Worm (Caenorhabditis elegans): ENCODE data around the gene W01A11.1.

- TF ChIP-seq unc-130 (tag; optimal IDR thresholded peaks at IDR 0.05) (no peak), ama-1 (optimal IDR thresholded peaks at IDR 0.05) (no peak), ceh-88 (GFP tag; IDR thresholded peaks at IDR 0.05) (no peak), fos-1 (tag; optimal IDR thresholded peaks at IDR 0.05) (no peak), lir-3 (tag; optimal IDR thresholded peaks at IDR 0.05; ENCODE audit: poor library complexity) (no peak), mep-1 (tag; optimal IDR thresholded peaks at IDR 0.05) (no peak), nhr-11 (tag; optimal IDR thresholded peaks at IDR 0.05) (no peak), ces-1 (GFP tag; optimal IDR thresholded peaks at IDR 0.05) (no peak)
Observed at ce11 chrV:6549871-6550270, 50.8 kb downstream of the W01A11.1 start, which contains the start of gene lipl-4.
